Worm (Caenorhabditis elegans): ENCODE measurements around the gene Y53F4B.43.

The Y53F4B.43 gene

ce11 chrII:15025599-15026164 is 37.4 kb downstream of the Y53F4B.43 start, which contains the start of gene cmtr-1 (continued):
- peak; percentile 86; the same call in 1 of the 2 replicates for TF ChIP-seq C06A6.2 (GFP tag; conservative IDR thresholded peaks at IDR 0.05)
- peak; percentile 64 for TF ChIP-seq T07F8.4 (tag; optimal IDR thresholded peaks at IDR 0.05)
- peak; percentile 91 for TF ChIP-seq hrde-1 (tag; optimal IDR thresholded peaks at IDR 0.05; ENCODE audit: borderline replicate concordance)
- TF ChIP-seq unc-62 (GFP tag; optimal IDR thresholded peaks at IDR 0.05) = no peak
- TF ChIP-seq aptf-2 (GFP tag; conservative IDR thresholded peaks at IDR 0.05) = peak; percentile 22; the same call in 1 of the 2 replicates
- peak; percentile 98 for TF ChIP-seq snpc-1.3 (tag; optimal IDR thresholded peaks at IDR 0.05; ENCODE audit: insufficient read depth)
- peak; percentile 79 for TF ChIP-seq F33H1.4 (GFP tag; IDR thresholded peaks at IDR 0.05)
- TF ChIP-seq mxl-1 (tag; optimal IDR thresholded peaks at IDR 0.05) = no peak
- TF ChIP-seq ceh-40 (GFP tag; IDR thresholded peaks at IDR 0.05) = no peak
- TF ChIP-seq lir-1 (GFP tag; conservative IDR thresholded peaks at IDR 0.05) = peak; percentile 79
- TF ChIP-seq lsl-1 (GFP tag; optimal IDR thresholded peaks at IDR 0.05) = peak; percentile 85
- TF ChIP-seq ceh-58 (GFP tag; IDR thresholded peaks at IDR 0.05) = 0 out of 2 replicates have a peak, but pooled peaks have one; percentile 2
- TF ChIP-seq attf-3 (GFP tag; conservative IDR thresholded peaks at IDR 0.05) = peak; percentile 100
- TF ChIP-seq dox-1 (GFP tag; IDR thresholded peaks at IDR 0.05) = peak; percentile 98; the same call in 1 of the 2 replicates
- TF ChIP-seq nhr-27 (tag; optimal IDR thresholded peaks at IDR 0.05) = no peak
- no peak for TF ChIP-seq ztf-3 (GFP tag; optimal IDR thresholded peaks at IDR 0.05)
- TF ChIP-seq ceh-27 (GFP tag; optimal IDR thresholded peaks at IDR 0.05) = peak; percentile 94
- TF ChIP-seq attf-6 (GFP tag; IDR thresholded peaks at IDR 0.05) = peak; percentile 95
- TF ChIP-seq sptf-2 (GFP tag; optimal IDR thresholded peaks at IDR 0.05) = peak; percentile 80
- TF ChIP-seq egrh-3 (GFP tag; IDR thresholded peaks at IDR 0.05) = peak; percentile 57
- peak; percentile 44 for TF ChIP-seq T26A5.8 (tag; optimal IDR thresholded peaks at IDR 0.05)
- peak; percentile 96 for TF ChIP-seq lin-54 (GFP tag; optimal IDR thresholded peaks at IDR 0.05)
- peak; percentile 85 for TF ChIP-seq egl-44 (GFP tag; IDR thresholded peaks at IDR 0.05)
- peak; percentile 80 for TF ChIP-seq efl-1 (GFP tag; optimal IDR thresholded peaks at IDR 0.05)
- peak; percentile 82 for TF ChIP-seq lin-26 (GFP tag; IDR thresholded peaks at IDR 0.05)
- peak; percentile 68 for TF ChIP-seq die-1 (tag; optimal IDR thresholded peaks at IDR 0.05)
- peak; percentile 94 for TF ChIP-seq athp-1 (tag; optimal IDR thresholded peaks at IDR 0.05)
- no peak for TF ChIP-seq egl-18 (GFP tag; IDR thresholded peaks at IDR 0.05)
- TF ChIP-seq akir-1 (GFP tag; optimal IDR thresholded peaks at IDR 0.05) = peak; percentile 43
- peak; percentile 90 for TF ChIP-seq attf-5 (GFP tag; optimal IDR thresholded peaks at IDR 0.05)
- peak; percentile 37 for TF ChIP-seq ztf-22 (GFP tag; optimal IDR thresholded peaks at IDR 0.05)
- peak; percentile 87 for TF ChIP-seq ceh-100 (GFP tag; IDR thresholded peaks at IDR 0.05)
- TF ChIP-seq hsf-1 (GFP tag; IDR thresholded peaks at IDR 0.05) = peak; percentile 87
- peak; percentile 100 for TF ChIP-seq snpc-1.1 (tag; optimal IDR thresholded peaks at IDR 0.05; ENCODE audit: insufficient read depth)
- TF ChIP-seq mcd-1 (GFP tag; IDR thresholded peaks at IDR 0.05) = peak; percentile 95
- peak; percentile 93 for TF ChIP-seq madf-6 (GFP tag; IDR thresholded peaks at IDR 0.05)
- peak; percentile 92 for TF ChIP-seq ztf-26 (tag; optimal IDR thresholded peaks at IDR 0.05)
- peak; percentile 92 for TF ChIP-seq zfh-2 (GFP tag; conservative IDR thresholded peaks at IDR 0.05)
- TF ChIP-seq lin-35 (GFP tag; optimal IDR thresholded peaks at IDR 0.05) = peak in 2 of 3 experiments; percentile 63 to 95
- TF ChIP-seq K12H6.12 (tag; optimal IDR thresholded peaks at IDR 0.05) = peak; percentile 81
- TF ChIP-seq ztf-25 (GFP tag; IDR thresholded peaks at IDR 0.05) = no peak
- TF ChIP-seq F55B11.4 (tag; optimal IDR thresholded peaks at IDR 0.05; ENCODE audit: borderline replicate concordance, insufficient read depth) = no peak
- no peak for TF ChIP-seq sdz-38 (tag; optimal IDR thresholded peaks at IDR 0.05)
- peak; percentile 71 for TF ChIP-seq F57C9.4 (tag; optimal IDR thresholded peaks at IDR 0.05)
- peak; percentile 78 for TF ChIP-seq lsy-27 (tag; optimal IDR thresholded peaks at IDR 0.05; ENCODE audit: borderline replicate concordance, insufficient read depth)
- peak; percentile 78 for TF ChIP-seq dpl-1 (GFP tag; optimal IDR thresholded peaks at IDR 0.05)
- 0 out of 2 replicates have a peak, but pooled peaks have one; percentile 56 for TF ChIP-seq madf-3 (GFP tag; IDR thresholded peaks at IDR 0.05)

All from whole organism, young adult.